Fruit fly (Drosophila melanogaster) whole organism, adult: Measurements from ENCODE around the gene Klp3A.

Experiments
- CG14711 ChIP-seq: fragments of 200-800 bp; sonication (Bioruptor generic); optimal IDR thresholded peaks from 2 replicates; lab custom pipeline; 2018; ENCODE audit warnings: missing biosample characterization, mild to moderate bottlenecking, missing genetic modification characterization, moderate library complexity
- CG7101 ChIP-seq: fragments of 200-800 bp; sonication (Bioruptor generic); optimal IDR thresholded peaks from 2 replicates; lab custom pipeline; 2018; ENCODE audit warnings: missing biosample characterization, mild to moderate bottlenecking, missing genetic modification characterization, moderate library complexity
- Clk ChIP-seq: fragments of 200-800 bp; sonication (Bioruptor generic); optimal IDR thresholded peaks from 2 replicates; lab custom pipeline; 2017; ENCODE audit warnings: missing biosample characterization, missing genetic modification characterization
- Crg-1 ChIP-seq: fragments of 200-800 bp; sonication (Bioruptor generic); optimal IDR thresholded peaks from 2 replicates; lab custom pipeline; 2016; ENCODE audit warnings: missing biosample characterization, missing genetic modification characterization
- Hr96 ChIP-seq: fragments of 200-800 bp; sonication (Bioruptor generic); optimal IDR thresholded peaks from 2 replicates; lab custom pipeline; 2016; ENCODE audit warnings: missing biosample characterization, missing genetic modification characterization
- Mnt ChIP-seq: fragments of 200-800 bp; sonication (Bioruptor generic); optimal IDR thresholded peaks from 2 replicates; lab custom pipeline; 2016; ENCODE audit warnings: missing biosample characterization, mild to moderate bottlenecking, missing genetic modification characterization
- bab1 ChIP-seq: fragments of 200-800 bp; sonication (Bioruptor generic); optimal IDR thresholded peaks from 3 replicates; lab custom pipeline; 2019; ENCODE audit warnings: missing biosample characterization, mild to moderate bottlenecking, missing genetic modification characterization, moderate library complexity
- cic ChIP-seq: fragments of 200-800 bp; sonication (Bioruptor generic); optimal IDR thresholded peaks from 2 replicates; lab custom pipeline; 2017; ENCODE audit warnings: missing biosample characterization, mild to moderate bottlenecking, missing genetic modification characterization, moderate library complexity
- cnc ChIP-seq, 2 experiments: fragments of >200 bp; optimal IDR thresholded peaks; 2 replicates each; lab custom pipeline; 2017
- kay ChIP-seq: fragments of 200-800 bp; sonication (Bioruptor generic); peaks from one replicate; lab custom pipeline; 2016; ENCODE audit warnings: missing biosample characterization, missing genetic modification characterization, borderline replicate concordance
- pad ChIP-seq: fragments of 200-800 bp; sonication (Bioruptor generic); optimal IDR thresholded peaks from 3 replicates; lab custom pipeline; 2017; ENCODE audit warnings: missing biosample characterization, missing genetic modification characterization, mild to moderate bottlenecking, moderate library complexity, missing genetic modification reagents
- tj ChIP-seq: fragments of 200-800 bp; sonication (Bioruptor generic); optimal IDR thresholded peaks from 3 replicates; lab custom pipeline; 2017; ENCODE audit warnings: missing biosample characterization, mild to moderate bottlenecking, missing genetic modification characterization, moderate library complexity
- toe ChIP-seq: fragments of 200-800 bp; sonication (Bioruptor generic); optimal IDR thresholded peaks from 2 replicates; lab custom pipeline; 2016; ENCODE audit warnings: missing biosample characterization, missing genetic modification characterization

DNA sequence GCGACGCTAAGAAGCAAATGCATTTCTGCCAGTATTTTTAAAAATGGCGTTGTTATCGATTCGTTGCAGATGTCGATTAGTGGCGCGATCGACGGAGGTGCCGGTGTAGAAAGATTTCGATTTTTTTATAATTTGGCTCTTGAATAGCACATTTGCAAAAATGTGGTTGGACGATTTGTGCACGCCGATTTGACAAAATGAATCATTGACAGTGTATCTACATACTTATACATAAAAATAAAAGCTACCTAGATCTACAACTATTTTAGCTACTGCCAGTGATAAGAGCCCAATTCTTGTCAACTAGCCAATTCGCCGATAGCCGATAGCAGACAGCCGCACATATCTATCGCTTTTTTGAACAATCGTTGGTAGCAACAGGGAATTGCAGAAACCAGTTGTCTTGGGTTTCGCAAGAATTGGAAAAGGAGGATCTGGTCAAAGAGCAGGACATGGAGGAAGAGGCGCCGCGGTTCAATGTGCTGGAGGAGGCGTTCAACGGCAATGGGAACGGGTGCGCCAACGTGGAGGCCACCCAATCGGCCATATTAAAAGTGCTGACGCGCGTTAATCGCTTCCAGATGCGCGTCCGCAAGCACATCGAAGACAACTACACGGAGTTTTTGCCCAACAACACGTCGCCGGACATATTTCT, at the start of gene Klp3A, which contains the start of gene Zw10:
- TF ChIP-seq toe (GFP tag; lab: Kevin White, UChicago) (no peak), tj (GFP tag; lab: Kevin White, UChicago) (peak; percentile 93), CG7101 (peak; percentile 31), cic (GFP tag; lab: Kevin White, UChicago) (no peak), Mnt (GFP tag; lab: Kevin White, UChicago) (peak; percentile 36), Hr96 (GFP tag; lab: Kevin White, UChicago) (no peak), pad (GFP tag; lab: Kevin White, UChicago) (no peak), Clk (GFP tag; lab: Kevin White, UChicago) (no peak), cnc (optimal IDR thresholded peaks at IDR 0.05; lab: Kevin White, UChicago) (no peak), kay (GFP tag; lab: Kevin White, UChicago) (no peak), bab1 (peak; percentile 71), Crg-1 (GFP tag; lab: Kevin White, UChicago) (no peak), CG14711 (peak; percentile 16)
